Fruit fly (Drosophila melanogaster) whole organism, embryonic: ENCODE results near the gene CG43221.

Experiments
- Asciz ChIP-seq: fragments of 200-800 bp; sonication (Bioruptor generic); optimal IDR thresholded peaks from 2 replicates; lab custom pipeline; 2017; ENCODE audit warnings: missing biosample characterization, mild to moderate bottlenecking, missing genetic modification characterization, missing genetic modification reagents
- Bgb ChIP-seq: fragments of 200-800 bp; sonication (Bioruptor generic); IDR thresholded peaks from 2 replicates; pipeline ENCODE4 v1.3.6; 2022; ENCODE audit warnings: missing biosample characterization, missing genetic modification characterization; ENCODE audit not compliant: partially characterized antibody
- CG10274 ChIP-seq: fragments of 200-800 bp; sonication (Bioruptor generic); optimal IDR thresholded peaks from 3 replicates; lab custom pipeline; 2017; ENCODE audit warnings: missing biosample characterization, mild to moderate bottlenecking, missing genetic modification characterization
- CG13424 ChIP-seq: fragments of 200-800 bp; sonication (Bioruptor generic); optimal IDR thresholded peaks from 2 replicates; lab custom pipeline; 2019; ENCODE audit warnings: missing biosample characterization, mild to moderate bottlenecking, missing genetic modification characterization, moderate library complexity
- CG13624 ChIP-seq: fragments of 200-800 bp; sonication (Bioruptor generic); optimal IDR thresholded peaks from 2 replicates; lab custom pipeline; 2016; ENCODE audit warnings: missing biosample characterization, missing genetic modification characterization
- CG14667 ChIP-seq: fragments of 200-800 bp; sonication (Bioruptor generic); IDR thresholded peaks from 2 replicates; pipeline ENCODE4 v1.3.6; 2022; ENCODE audit warnings: missing biosample characterization, missing genetic modification characterization
- CG1647 ChIP-seq: fragments of 200-800 bp; sonication (Bioruptor generic); optimal IDR thresholded peaks from 3 replicates; lab custom pipeline; 2016; ENCODE audit warnings: missing biosample characterization, missing genetic modification characterization
- CG16815 ChIP-seq: fragments of 200-800 bp; sonication (Bioruptor generic); optimal IDR thresholded peaks from 3 replicates; lab custom pipeline; 2017; ENCODE audit warnings: missing biosample characterization, mild to moderate bottlenecking, missing genetic modification characterization
- CG17359 ChIP-seq: fragments of 200-800 bp; sonication (Bioruptor generic); optimal IDR thresholded peaks from 3 replicates; lab custom pipeline; 2018; ENCODE audit warnings: missing biosample characterization, mild to moderate bottlenecking, missing genetic modification characterization, moderate library complexity
- CG1792 ChIP-seq: fragments of 200-800 bp; sonication (Bioruptor generic); optimal IDR thresholded peaks from 2 replicates; lab custom pipeline; 2016; ENCODE audit warnings: missing biosample characterization, missing genetic modification characterization
- CG18262 ChIP-seq: fragments of 200-800 bp; optimal IDR thresholded peaks from 3 replicates; lab custom pipeline; 2019; ENCODE audit warnings: missing biosample characterization, mild to moderate bottlenecking, missing genetic modification characterization, moderate library complexity
- CG31388 ChIP-seq: fragments of 200-800 bp; sonication (Bioruptor generic); optimal IDR thresholded peaks from 2 replicates; lab custom pipeline; 2016; ENCODE audit warnings: missing biosample characterization, missing genetic modification characterization
- CG33213 ChIP-seq: fragments of 200-800 bp; sonication (Bioruptor generic); optimal IDR thresholded peaks from 3 replicates; lab custom pipeline; 2016; ENCODE audit warnings: missing biosample characterization, missing genetic modification characterization
- CG34224 ChIP-seq: fragments of 200-800 bp; sonication (Bioruptor generic); IDR thresholded peaks from 3 replicates; pipeline ENCODE4 v1.3.6; 2022; ENCODE audit warnings: missing biosample characterization, missing genetic modification characterization; ENCODE audit not compliant: partially characterized antibody
- CG4730 ChIP-seq: fragments of 200-800 bp; sonication (Bioruptor generic); IDR thresholded peaks from 2 replicates; pipeline ENCODE4 v1.3.6; 2022; ENCODE audit warnings: missing biosample characterization, missing genetic modification characterization
- CG6654 ChIP-seq: fragments of 200-800 bp; sonication (Bioruptor generic); optimal IDR thresholded peaks from 2 replicates; lab custom pipeline; 2017; ENCODE audit warnings: missing biosample characterization, mild to moderate bottlenecking, missing genetic modification characterization
- CG7839 ChIP-seq: fragments of 200-800 bp; sonication (Bioruptor generic); optimal IDR thresholded peaks from 3 replicates; lab custom pipeline; 2018; ENCODE audit warnings: missing biosample characterization, mild to moderate bottlenecking, missing genetic modification characterization, moderate library complexity
- CG7987 ChIP-seq: fragments of 200-800 bp; sonication (Bioruptor generic); optimal IDR thresholded peaks from 2 replicates; lab custom pipeline; 2018; ENCODE audit warnings: missing biosample characterization, mild to moderate bottlenecking, missing genetic modification characterization, moderate library complexity
- CG8359 ChIP-seq: fragments of 200-800 bp; sonication (Bioruptor generic); optimal IDR thresholded peaks from 2 replicates; lab custom pipeline; 2017; ENCODE audit warnings: missing biosample characterization, mild to moderate bottlenecking, missing genetic modification characterization, borderline replicate concordance
- D ChIP-seq, 2 experiments: fragments of 200-800 bp in 1 of 2; fragments of >200 bp in 1 of 2; sonication (Bioruptor generic) in 1 of 2; optimal IDR thresholded peaks; 2 replicates in 1 of 2; 3 replicates in 1 of 2; lab custom pipeline; 2017; ENCODE audit warnings: mild to moderate bottlenecking in 1 of 2, missing biosample characterization in 1 of 2, missing genetic modification characterization in 1 of 2, missing genetic modification reagents in 1 of 2
- Dip2 ChIP-seq: fragments of 200-800 bp; sonication (Bioruptor generic); IDR thresholded peaks from 2 replicates; pipeline ENCODE4 v1.3.6; 2022; ENCODE audit warnings: missing biosample characterization, missing genetic modification characterization
- Hmx ChIP-seq: fragments of 200-800 bp; sonication (Bioruptor generic); optimal IDR thresholded peaks from 2 replicates; lab custom pipeline; 2016; ENCODE audit warnings: missing biosample characterization, missing genetic modification characterization
- Nf-YC ChIP-seq: fragments of 200-800 bp; optimal IDR thresholded peaks from 3 replicates; lab custom pipeline; 2019; ENCODE audit warnings: missing biosample characterization, mild to moderate bottlenecking, missing genetic modification characterization, moderate library complexity
- Opbp ChIP-seq: fragments of 200-800 bp; sonication (Bioruptor generic); IDR thresholded peaks from 3 replicates; pipeline ENCODE4 v1.3.6; 2022; ENCODE audit warnings: missing biosample characterization, missing genetic modification characterization; ENCODE audit not compliant: partially characterized antibody
- Rx ChIP-seq: fragments of 200-800 bp; sonication (Bioruptor generic); IDR thresholded peaks from 2 replicates; pipeline ENCODE4 v1.3.6; 2022; ENCODE audit warnings: missing biosample characterization, missing genetic modification characterization
- Six4 ChIP-seq: fragments of 200-800 bp; sonication (Bioruptor generic); optimal IDR thresholded peaks from 2 replicates; lab custom pipeline; 2016; ENCODE audit warnings: missing biosample characterization, missing genetic modification characterization
- Tbp ChIP-seq: fragments of >200 bp; optimal IDR thresholded peaks from 2 replicates; lab custom pipeline; 2018; ENCODE audit warnings: missing biosample characterization, missing genetic modification characterization
- Trl ChIP-seq, 3 experiments: fragments of >200 bp in 2 of 3; fragments of 200-800 bp in 1 of 3; sonication (Bioruptor generic) in 1 of 3; optimal IDR thresholded peaks; 2 replicates in 1 of 3; 3 replicates in 2 of 3; lab custom pipeline; 2016 to 2017; ENCODE audit warnings: missing biosample characterization in 1 of 3, missing genetic modification characterization in 1 of 3
- Usf ChIP-seq: fragments of 200-800 bp; sonication (Bioruptor generic); optimal IDR thresholded peaks from 2 replicates; lab custom pipeline; 2017; ENCODE audit warnings: missing genotype, missing biosample characterization, missing genetic modification characterization
- YL-1 ChIP-seq: fragments of 200-800 bp; sonication (Bioruptor generic); optimal IDR thresholded peaks from 3 replicates; lab custom pipeline; 2017; ENCODE audit warnings: missing biosample characterization, mild to moderate bottlenecking, missing genetic modification characterization
- bowl ChIP-seq: fragments of 200-800 bp; sonication (Bioruptor generic); IDR thresholded peaks from 2 replicates; pipeline ENCODE4 v1.3.6; 2022; ENCODE audit warnings: missing biosample characterization, missing genetic modification characterization
- caup ChIP-seq: fragments of 200-800 bp; sonication (Bioruptor generic); optimal IDR thresholded peaks from 3 replicates; lab custom pipeline; 2017; ENCODE audit warnings: missing biosample characterization, mild to moderate bottlenecking, missing genetic modification characterization, moderate library complexity; ENCODE audit not compliant: severe bottlenecking
- chinmo ChIP-seq: fragments of 200-800 bp; sonication (Bioruptor generic); IDR thresholded peaks from 4 replicates; pipeline ENCODE4 v1.3.6; 2022; ENCODE audit warnings: missing biosample characterization, missing genetic modification characterization; ENCODE audit not compliant: partially characterized antibody
- dm ChIP-seq: fragments of 200-800 bp; sonication (Bioruptor generic); optimal IDR thresholded peaks from 3 replicates; lab custom pipeline; 2016; ENCODE audit warnings: missing biosample characterization, missing genetic modification characterization
- ems ChIP-seq: fragments of 200-800 bp; sonication (Bioruptor generic); optimal IDR thresholded peaks from 3 replicates; lab custom pipeline; 2016; ENCODE audit warnings: missing biosample characterization, missing genetic modification characterization
- fd96Cb ChIP-seq: fragments of 200-800 bp; sonication (Bioruptor generic); optimal IDR thresholded peaks from 2 replicates; lab custom pipeline; 2018; ENCODE audit warnings: missing biosample characterization, mild to moderate bottlenecking, missing genetic modification characterization, moderate library complexity
- gcm2 ChIP-seq: fragments of 200-800 bp; sonication (Bioruptor generic); optimal IDR thresholded peaks from 2 replicates; lab custom pipeline; 2016; ENCODE audit warnings: missing biosample characterization, missing genetic modification characterization
- inv ChIP-seq: fragments of 200-800 bp; sonication (Bioruptor generic); IDR thresholded peaks from 2 replicates; pipeline ENCODE4 v1.3.6; 2022; ENCODE audit warnings: missing biosample characterization, missing genetic modification characterization; ENCODE audit not compliant: partially characterized antibody
- jing ChIP-seq: fragments of 200-800 bp; sonication (Bioruptor generic); optimal IDR thresholded peaks from 2 replicates; lab custom pipeline; 2018; ENCODE audit warnings: missing biosample characterization, mild to moderate bottlenecking, missing genetic modification characterization
- kni ChIP-seq: fragments of 200-800 bp; sonication (Bioruptor generic); optimal IDR thresholded peaks from 3 replicates; lab custom pipeline; 2017; ENCODE audit warnings: mild to moderate bottlenecking, missing biosample characterization, missing genetic modification reagents, missing genetic modification characterization
- mld ChIP-seq: fragments of 200-800 bp; sonication (Bioruptor generic); IDR thresholded peaks from 3 replicates; pipeline ENCODE4 v1.3.6; 2022; ENCODE audit warnings: missing biosample characterization, missing genetic modification characterization; ENCODE audit not compliant: partially characterized antibody
- pan ChIP-seq, 4 experiments: fragments of >200 bp in 3 of 4; fragments of 200-800 bp in 1 of 4; sonication (Bioruptor generic) in 1 of 4; optimal IDR thresholded peaks in 3 of 4; IDR thresholded peaks in 1 of 4; 2 replicates each; pipeline versions ENCODE4 v1.3.6 to Lab custom; 2017 to 2022; ENCODE audit warnings: missing biosample characterization in 2 of 4, missing genetic modification characterization in 2 of 4, mixed read lengths in 1 of 4
- salm ChIP-seq: fragments of 200-800 bp; sonication (Bioruptor generic); optimal IDR thresholded peaks from 2 replicates; lab custom pipeline; 2018; ENCODE audit warnings: missing biosample characterization, mild to moderate bottlenecking, missing genetic modification characterization
- slbo ChIP-seq: fragments of 200-800 bp; sonication (Bioruptor generic); IDR thresholded peaks from 2 replicates; pipeline ENCODE4 v1.3.6; 2022; ENCODE audit warnings: missing biosample characterization, missing genetic modification characterization
- ssp ChIP-seq: fragments of 200-800 bp; sonication (Bioruptor generic); IDR thresholded peaks from 2 replicates; pipeline ENCODE4 v1.3.6; 2022; ENCODE audit warnings: missing biosample characterization, missing genetic modification characterization
- zen2 ChIP-seq: fragments of 200-800 bp; sonication (Bioruptor generic); IDR thresholded peaks from 3 replicates; pipeline ENCODE4 v1.3.6; 2022; ENCODE audit warnings: missing biosample characterization, missing genetic modification characterization; ENCODE audit not compliant: partially characterized antibody

The CG43221 gene

dm6 chr2L:17480943-17481580, 4.5 kb upstream of the CG43221 start, which contains the start of the genes fws and Lamtor3 (continued):
- TF ChIP-seq pan (optimal IDR thresholded peaks at IDR 0.05; lab: Kevin White, UChicago) = no peak
- peak in 1 of 2 experiments; percentile 100 for TF ChIP-seq pan (GFP tag; optimal IDR thresholded peaks at IDR 0.05 in 1 of 2, IDR thresholded peaks at IDR 0.05 in 1 of 2)
- TF ChIP-seq kni (GFP tag; lab: Kevin White, UChicago) = no peak
- peak; percentile 98 for TF ChIP-seq CG18262 (tag; lab: Kevin White, UChicago)
- TF ChIP-seq Nf-YC (tag; lab: Kevin White, UChicago) = peak; percentile 68
- TF ChIP-seq CG13424 = peak; percentile 97
- peak; percentile 99 for TF ChIP-seq CG14667
- peak; percentile 99 for TF ChIP-seq Rx
- peak; percentile 78 for TF ChIP-seq CG34224 (GFP tag; lab: Robert Waterston, UW)
- peak; percentile 99 for TF ChIP-seq CG4730 (GFP tag; lab: Robert Waterston, UW)
- peak; percentile 48 for TF ChIP-seq CG1792 (GFP tag; lab: Kevin White, UChicago)
- TF ChIP-seq CG33213 (GFP tag; lab: Kevin White, UChicago) = peak; percentile 72
- peak; percentile 61 for TF ChIP-seq Hmx (GFP tag; lab: Kevin White, UChicago)
- TF ChIP-seq ssp (GFP tag; lab: Robert Waterston, UW) = peak; percentile 95
- TF ChIP-seq Bgb (GFP tag; lab: Robert Waterston, UW) = peak; percentile 47
- TF ChIP-seq CG7987 (GFP tag; lab: Kevin White, UChicago) = peak; percentile 95
- peak; percentile 90 for TF ChIP-seq ems
- TF ChIP-seq Opbp (GFP tag; lab: Robert Waterston, UW) = peak; percentile 51; the same call in 1 of the 3 replicates
- TF ChIP-seq zen2 (GFP tag; lab: Robert Waterston, UW) = no peak; the same call in 2 of the 3 replicates
- TF ChIP-seq CG16815 (GFP tag; lab: Kevin White, UChicago) = peak; percentile 98
- TF ChIP-seq YL-1 (GFP tag; lab: Kevin White, UChicago) = peak; percentile 92
- peak; percentile 97 for TF ChIP-seq Usf
- TF ChIP-seq CG1647 = peak; percentile 83
- peak; percentile 91 for TF ChIP-seq CG6654 (GFP tag; lab: Kevin White, UChicago)
- TF ChIP-seq CG7839 (tag; lab: Kevin White, UChicago) = peak; percentile 99
- TF ChIP-seq CG10274 (GFP tag; lab: Kevin White, UChicago) = peak; percentile 84
- peak; percentile 96 for TF ChIP-seq salm (tag; lab: Kevin White, UChicago)
- no peak for TF ChIP-seq Tbp
- peak; percentile 85 for TF ChIP-seq gcm2 (GFP tag; lab: Kevin White, UChicago)
- TF ChIP-seq inv = no peak; the same call in 1 of the 2 replicates
- TF ChIP-seq slbo (GFP tag; lab: Robert Waterston, UW) = peak; percentile 100
- peak; percentile 49; the same call in 1 of the 3 replicates for TF ChIP-seq mld (GFP tag; lab: Robert Waterston, UW)
- TF ChIP-seq Trl (optimal IDR thresholded peaks at IDR 0.05; lab: Kevin White, UChicago) = no peak
- peak; percentile 77 for TF ChIP-seq Trl (GFP tag; optimal IDR thresholded peaks at IDR 0.05; lab: Kevin White, UChicago)
- no peak for TF ChIP-seq D (optimal IDR thresholded peaks at IDR 0.05; lab: Kevin White, UChicago)
- TF ChIP-seq D (GFP tag; optimal IDR thresholded peaks at IDR 0.05; lab: Kevin White, UChicago) = peak; percentile 96
- TF ChIP-seq dm (GFP tag; lab: Kevin White, UChicago) = peak; percentile 65
- peak; percentile 98 for TF ChIP-seq bowl (GFP tag; lab: Robert Waterston, UW)
- TF ChIP-seq chinmo = 0 out of 4 replicates have a peak, but pooled peaks have one; percentile 14
- peak; percentile 85 for TF ChIP-seq CG13624
- peak; percentile 96 for TF ChIP-seq jing (GFP tag; lab: Kevin White, UChicago)
- TF ChIP-seq Dip2 (GFP tag; lab: Robert Waterston, UW) = peak; percentile 80
- TF ChIP-seq CG17359 (tag; lab: Kevin White, UChicago) = peak; percentile 99
- TF ChIP-seq CG8359 (GFP tag; lab: Kevin White, UChicago) = peak; percentile 90
- peak; percentile 98 for TF ChIP-seq fd96Cb (tag; lab: Kevin White, UChicago)
- peak; percentile 97 for TF ChIP-seq caup (GFP tag; lab: Kevin White, UChicago)
- peak; percentile 97 for TF ChIP-seq Asciz
- peak; percentile 95 for TF ChIP-seq Six4 (GFP tag; lab: Kevin White, UChicago)
- peak; percentile 93 for TF ChIP-seq CG31388 (GFP tag; lab: Kevin White, UChicago)
